Fruit fly (Drosophila melanogaster) whole organism, prepupa: ENCODE data around the gene mei-P26.

Experiments used
- CG10631 ChIP-seq: fragments of 200-800 bp; sonication (Bioruptor generic); optimal IDR thresholded peaks from 2 replicates; lab custom pipeline; 2016; ENCODE audit warnings: missing biosample characterization, missing genetic modification characterization
- CG11294 ChIP-seq: fragments of 200-800 bp; sonication (Bioruptor generic); IDR thresholded peaks from 2 replicates; pipeline ENCODE4 v1.3.6; 2022; ENCODE audit warnings: missing biosample characterization, missing genetic modification characterization
- CG11762 ChIP-seq: fragments of 200-800 bp; sonication (Bioruptor generic); optimal IDR thresholded peaks from 3 replicates; lab custom pipeline; 2016; ENCODE audit warnings: missing biosample characterization, missing genetic modification characterization; ENCODE audit not compliant: insufficient read depth
- CG15336 ChIP-seq: fragments of 200-800 bp; sonication (Bioruptor generic); IDR thresholded peaks from 2 replicates; pipeline ENCODE4 v1.3.6; 2022; ENCODE audit warnings: missing biosample characterization, missing genetic modification characterization
- CG3032 ChIP-seq: fragments of 200-800 bp; optimal IDR thresholded peaks from 2 replicates; lab custom pipeline; 2019; ENCODE audit warnings: missing biosample characterization, mild to moderate bottlenecking, missing genetic modification characterization, moderate library complexity
- CG32006 ChIP-seq: fragments of 200-800 bp; sonication (Bioruptor generic); optimal IDR thresholded peaks from 3 replicates; lab custom pipeline; 2017; ENCODE audit warnings: missing biosample characterization, mild to moderate bottlenecking, missing genetic modification characterization
- CG34406 ChIP-seq: fragments of 200-800 bp; sonication (Bioruptor generic); optimal IDR thresholded peaks from 3 replicates; lab custom pipeline; 2016; ENCODE audit warnings: missing biosample characterization, missing genetic modification characterization
- CG3919 ChIP-seq: fragments of 200-800 bp; sonication (Bioruptor generic); optimal IDR thresholded peaks from 3 replicates; lab custom pipeline; 2016; ENCODE audit warnings: missing biosample characterization, missing genetic modification characterization
- CG4318 ChIP-seq: fragments of 200-800 bp; sonication (Bioruptor generic); optimal IDR thresholded peaks from 3 replicates; lab custom pipeline; 2017; ENCODE audit warnings: missing biosample characterization, mild to moderate bottlenecking, missing genetic modification characterization
- CG6276 ChIP-seq: fragments of 200-800 bp; sonication (Bioruptor generic); optimal IDR thresholded peaks from 2 replicates; lab custom pipeline; 2017; ENCODE audit warnings: missing biosample characterization, mild to moderate bottlenecking, missing genetic modification characterization
- CG6854 ChIP-seq: fragments of 200-800 bp; sonication (Bioruptor generic); optimal IDR thresholded peaks from 2 replicates; lab custom pipeline; 2017; ENCODE audit warnings: missing biosample characterization, mild to moderate bottlenecking, missing genetic modification characterization
- CG8119 ChIP-seq: fragments of 200-800 bp; sonication (Bioruptor generic); IDR thresholded peaks from 3 replicates; pipeline ENCODE4 v1.3.6; 2022; ENCODE audit warnings: missing biosample characterization, missing genetic modification characterization
- CG9139 ChIP-seq: fragments of 200-800 bp; sonication (Bioruptor generic); optimal IDR thresholded peaks from 3 replicates; lab custom pipeline; 2017; ENCODE audit warnings: missing biosample characterization, mild to moderate bottlenecking, missing genetic modification characterization
- Eip75B ChIP-seq: fragments of 200-800 bp; sonication (Bioruptor generic); optimal IDR thresholded peaks from 3 replicates; lab custom pipeline; 2016; ENCODE audit warnings: missing biosample characterization, missing genetic modification characterization
- Eip78C ChIP-seq: fragments of 200-800 bp; sonication (Bioruptor generic); peaks from one replicate; lab custom pipeline; 2016; ENCODE audit warnings: missing biosample characterization, missing genetic modification characterization
- Eip93F ChIP-seq: fragments of 200-800 bp; sonication (Bioruptor generic); optimal IDR thresholded peaks from 2 replicates; lab custom pipeline; 2016; ENCODE audit warnings: missing biosample characterization, mild to moderate bottlenecking, missing genetic modification characterization
- Ets21C ChIP-seq: fragments of 200-800 bp; sonication (Bioruptor generic); optimal IDR thresholded peaks from 3 replicates; lab custom pipeline; 2016; ENCODE audit warnings: missing biosample characterization, missing genetic modification characterization
- Hr38 ChIP-seq: sonication (Bioruptor generic); optimal IDR thresholded peaks from 2 replicates; lab custom pipeline; 2016; ENCODE audit warnings: missing biosample characterization, missing genetic modification characterization
- Hr4 ChIP-seq: fragments of 200-800 bp; sonication (Bioruptor generic); optimal IDR thresholded peaks from 3 replicates; lab custom pipeline; 2016; ENCODE audit warnings: missing biosample characterization, missing genetic modification characterization
- Lpt ChIP-seq: fragments of 200-800 bp; sonication (Bioruptor generic); optimal IDR thresholded peaks from 3 replicates; lab custom pipeline; 2016; ENCODE audit warnings: missing biosample characterization, missing genetic modification characterization
- OdsH ChIP-seq: fragments of 200-800 bp; sonication (Bioruptor generic); optimal IDR thresholded peaks from 3 replicates; lab custom pipeline; 2016; ENCODE audit warnings: missing biosample characterization, missing genetic modification characterization
- Smox ChIP-seq: fragments of 200-800 bp; sonication (Bioruptor generic); optimal IDR thresholded peaks from 3 replicates; lab custom pipeline; 2016; ENCODE audit warnings: missing biosample characterization, missing genetic modification characterization
- Sox14 ChIP-seq: fragments of 200-800 bp; sonication (Bioruptor generic); optimal IDR thresholded peaks from 3 replicates; lab custom pipeline; 2016; ENCODE audit warnings: missing biosample characterization, missing genetic modification characterization
- acj6 ChIP-seq: fragments of 200-800 bp; sonication (Bioruptor generic); optimal IDR thresholded peaks from 3 replicates; lab custom pipeline; 2016; ENCODE audit warnings: missing biosample characterization, missing genetic modification characterization
- dsx ChIP-seq: fragments of 200-800 bp; optimal IDR thresholded peaks from 3 replicates; lab custom pipeline; 2019; ENCODE audit warnings: missing biosample characterization, mild to moderate bottlenecking, missing genetic modification characterization, moderate library complexity; ENCODE audit not compliant: poor library complexity, severe bottlenecking
- eg ChIP-seq: fragments of 200-800 bp; sonication (Bioruptor generic); IDR thresholded peaks from 3 replicates; pipeline ENCODE4 v1.3.6; 2022; ENCODE audit warnings: missing biosample characterization, missing genetic modification characterization
- fd59A ChIP-seq: fragments of 200-800 bp; sonication (Bioruptor generic); optimal IDR thresholded peaks from 2 replicates; lab custom pipeline; 2017; ENCODE audit warnings: missing biosample characterization, mild to moderate bottlenecking, missing genetic modification characterization, missing genetic modification reagents
- fd85E ChIP-seq: fragments of 200-800 bp; sonication (Bioruptor generic); optimal IDR thresholded peaks from 3 replicates; lab custom pipeline; 2016; ENCODE audit warnings: missing biosample characterization, missing genetic modification characterization
- fkh ChIP-seq: fragments of 200-800 bp; sonication (Bioruptor generic); optimal IDR thresholded peaks from 3 replicates; lab custom pipeline; 2017; ENCODE audit warnings: missing biosample characterization, mild to moderate bottlenecking, missing genetic modification characterization, moderate library complexity
- lz ChIP-seq: fragments of 200-800 bp; sonication (Bioruptor generic); optimal IDR thresholded peaks from 3 replicates; lab custom pipeline; 2016; ENCODE audit warnings: missing biosample characterization, missing genetic modification characterization
- net ChIP-seq: fragments of 200-800 bp; sonication (Bioruptor generic); optimal IDR thresholded peaks from 3 replicates; lab custom pipeline; 2016; ENCODE audit warnings: missing biosample characterization, missing genetic modification characterization
- pdm3 ChIP-seq: fragments of 200-800 bp; sonication (Bioruptor generic); optimal IDR thresholded peaks from 3 replicates; lab custom pipeline; 2016; ENCODE audit warnings: missing biosample characterization, missing genetic modification characterization
- ss ChIP-seq, 2 experiments: fragments of 200-800 bp; sonication (Bioruptor generic); optimal IDR thresholded peaks; 2 replicates in 1 of 2; 3 replicates in 1 of 2; lab custom pipeline; 2017 to 2018; ENCODE audit warnings: mild to moderate bottlenecking in 2 of 2, missing biosample characterization in 2 of 2, missing genetic modification characterization in 2 of 2, moderate library complexity in 1 of 2
- vri ChIP-seq: fragments of 200-800 bp; sonication (Bioruptor generic); optimal IDR thresholded peaks from 3 replicates; lab custom pipeline; 2016; ENCODE audit warnings: missing biosample characterization, mild to moderate bottlenecking, missing genetic modification characterization

mei-P26 gene

DNA sequence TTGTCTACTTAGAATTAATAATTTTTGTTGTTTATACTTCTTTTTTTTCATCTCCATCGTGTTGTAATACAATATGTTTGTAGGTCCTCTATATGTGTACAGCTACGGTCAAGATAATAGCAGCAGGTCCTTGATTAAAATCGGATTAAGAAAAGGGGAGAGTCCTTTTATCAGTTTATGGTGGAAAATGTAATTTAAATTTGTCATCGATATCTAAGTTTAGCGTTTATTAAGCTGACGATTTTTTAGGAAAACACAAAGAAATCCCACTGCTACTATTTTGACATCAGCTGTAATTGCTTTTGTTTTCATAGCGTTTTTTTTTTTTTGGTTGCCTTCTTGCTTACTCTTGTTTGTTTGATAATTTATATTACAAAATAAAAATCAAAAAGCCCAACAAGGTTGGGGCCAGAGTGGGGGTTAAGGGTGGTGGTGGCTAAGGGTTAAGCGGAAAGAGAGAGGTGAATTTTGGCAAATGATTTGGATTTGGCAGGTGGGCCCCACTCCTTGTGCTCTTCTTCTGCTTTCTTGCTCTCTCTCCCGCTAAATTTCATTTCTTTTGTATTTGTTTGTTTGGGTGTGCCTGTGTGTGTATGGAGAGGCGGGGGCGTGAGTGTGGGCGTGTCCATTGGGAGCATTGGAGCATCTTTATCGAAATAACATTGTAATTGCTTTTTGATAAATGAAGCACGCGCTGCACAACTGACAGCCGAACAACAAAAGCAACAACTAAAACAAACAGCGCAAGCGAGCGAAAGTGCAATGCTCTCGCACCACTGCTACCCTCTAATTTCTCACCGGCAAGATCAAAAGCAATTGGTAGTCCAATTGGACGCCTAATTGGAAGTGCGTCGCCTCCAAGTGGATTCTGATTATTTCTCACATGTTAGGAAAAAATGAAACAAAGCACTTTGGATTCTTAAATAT, 42.0 kb upstream of the mei-P26 start (continued):
- peak; percentile 26 for TF ChIP-seq fkh (GFP tag; lab: Kevin White, UChicago)
- TF ChIP-seq Sox14 (GFP tag; lab: Kevin White, UChicago) = peak; percentile 40
- no peak for TF ChIP-seq CG11294 (GFP tag; lab: Robert Waterston, UW)
- peak; percentile 26 for TF ChIP-seq Ets21C (GFP tag; lab: Kevin White, UChicago)
- TF ChIP-seq fd59A (GFP tag; lab: Kevin White, UChicago) = no peak
- peak; percentile 28 for TF ChIP-seq CG3919 (GFP tag; lab: Kevin White, UChicago)
- no peak for TF ChIP-seq Eip93F
- TF ChIP-seq lz (GFP tag; lab: Kevin White, UChicago) = peak; percentile 35
- peak; percentile 33 for TF ChIP-seq vri (GFP tag; lab: Kevin White, UChicago)
- TF ChIP-seq fd85E = no peak
- peak; percentile 35 for TF ChIP-seq OdsH (GFP tag; lab: Kevin White, UChicago)
- peak; percentile 34 for TF ChIP-seq Eip75B (GFP tag; lab: Kevin White, UChicago)
- TF ChIP-seq Hr38 (GFP tag; lab: Kevin White, UChicago) = no peak
- TF ChIP-seq acj6 (GFP tag; lab: Kevin White, UChicago) = peak; percentile 18
- no peak for TF ChIP-seq CG6854 (GFP tag; lab: Kevin White, UChicago)
- peak; percentile 38 for TF ChIP-seq Smox
- TF ChIP-seq CG11762 = no peak
- no peak for TF ChIP-seq CG3032 (tag; lab: Kevin White, UChicago)
- peak; percentile 23 for TF ChIP-seq CG6276 (GFP tag; lab: Kevin White, UChicago)
- no peak for TF ChIP-seq Lpt (GFP tag; lab: Kevin White, UChicago)
- peak; percentile 8 for TF ChIP-seq CG34406
- peak; percentile 31 for TF ChIP-seq CG10631 (GFP tag; lab: Kevin White, UChicago)
- peak; percentile 34 for TF ChIP-seq pdm3 (GFP tag; lab: Kevin White, UChicago)
- no peak for TF ChIP-seq CG9139 (GFP tag; lab: Kevin White, UChicago)
- no peak for TF ChIP-seq net
- peak; percentile 9 for TF ChIP-seq dsx (GFP tag; lab: Kevin White, UChicago)
- TF ChIP-seq, all 60 proteins: peak for 36

DNA sequence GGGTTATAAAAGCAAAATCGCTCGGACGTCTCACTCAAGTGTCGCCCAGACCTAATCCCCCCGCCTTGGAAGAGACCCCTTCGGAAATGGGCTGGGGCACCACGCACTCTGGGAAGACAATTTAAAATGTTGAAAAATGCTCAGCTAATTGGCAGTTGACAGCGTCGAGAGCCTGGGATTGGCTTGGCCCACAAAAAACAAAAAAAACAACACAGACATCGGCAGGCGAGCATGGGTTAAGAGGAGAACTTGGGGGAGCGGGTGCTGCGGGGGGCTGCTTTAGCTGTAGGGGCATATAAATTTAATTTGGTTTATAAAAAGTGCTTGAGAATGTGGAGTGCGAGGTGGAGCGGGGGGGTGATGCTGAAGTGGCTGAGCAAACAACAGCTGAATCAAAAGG, 40.6 kb upstream of the mei-P26 start:
- TF ChIP-seq ss (GFP tag; optimal IDR thresholded peaks at IDR 0.05; lab: Kevin White, UChicago) (peak in 1 of 2 experiments; percentile 19), Eip78C (GFP tag; lab: Kevin White, UChicago) (peak; percentile 54), CG4318 (GFP tag; lab: Kevin White, UChicago) (no peak)

DNA sequence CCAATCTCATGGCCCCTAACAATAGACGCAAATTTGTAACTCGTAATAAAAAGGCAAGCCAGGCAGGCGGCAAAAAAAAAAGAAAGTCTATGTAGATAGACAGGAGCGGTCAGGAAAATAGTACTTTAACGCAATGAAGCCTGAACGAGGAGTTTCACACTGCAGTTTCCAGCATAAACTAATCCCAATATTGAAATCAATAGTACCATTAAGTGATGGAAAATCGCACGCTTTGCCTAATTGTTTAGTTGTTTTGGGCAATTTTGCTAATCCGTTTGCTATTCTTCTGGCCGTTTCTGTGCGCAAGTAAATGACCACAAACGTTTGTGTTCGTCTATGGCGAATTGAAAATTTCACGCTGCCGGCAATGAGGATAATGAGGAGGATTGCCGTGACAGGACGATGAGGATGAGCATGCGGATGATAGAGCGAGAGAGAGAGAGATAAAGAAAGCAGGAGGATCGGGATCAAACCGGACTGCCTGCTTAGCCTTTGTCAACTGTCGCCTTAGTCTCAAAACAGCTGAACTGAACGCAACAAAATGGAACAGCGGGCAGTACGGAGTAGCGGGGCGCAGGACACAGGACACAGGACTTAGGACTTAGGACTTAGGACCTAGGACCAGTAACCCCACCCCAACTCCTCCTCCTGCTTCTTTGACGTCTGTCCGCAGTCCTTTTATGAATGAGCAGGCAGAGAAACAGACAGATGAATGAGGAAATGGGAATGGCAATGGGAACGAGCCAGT, 35.6 kb upstream of the mei-P26 start:
- TF ChIP-seq eg (GFP tag; lab: Robert Waterston, UW) = peak; percentile 48; the same call in 1 of the 3 replicates
- peak; percentile 35; the same call in 1 of the 2 replicates for TF ChIP-seq CG15336 (GFP tag; lab: Robert Waterston, UW)
- no peak for TF ChIP-seq CG8119
- no peak for TF ChIP-seq fkh (GFP tag; lab: Kevin White, UChicago)
- TF ChIP-seq Eip78C (GFP tag; lab: Kevin White, UChicago) = peak; percentile 11
- TF ChIP-seq Ets21C (GFP tag; lab: Kevin White, UChicago) = no peak
- peak; percentile 41 for TF ChIP-seq CG32006
- TF ChIP-seq CG3919 (GFP tag; lab: Kevin White, UChicago) = no peak
- no peak for TF ChIP-seq Sox14 (GFP tag; lab: Kevin White, UChicago)
- TF ChIP-seq Hr4 = peak; percentile 22
